Fruit fly (Drosophila melanogaster): ENCODE data around the gene wtrw.

- TF ChIP-seq EcR (GFP tag; optimal IDR thresholded peaks at IDR 0.05) (no peak), pan (optimal IDR thresholded peaks at IDR 0.05) (no peak), CG8478 (optimal IDR thresholded peaks at IDR 0.05) (no peak), psq (optimal IDR thresholded peaks at IDR 0.05) (no peak)
Measured at dm6 chr3R:7899277-7899676, 8.1 kb downstream of the wtrw start.
